Worm (Caenorhabditis elegans): ENCODE data around the gene ceeh-2.

ce11 chrV:10371951-10372350, 14.2 kb upstream of the ceeh-2 start, which contains the start of gene ugt-49:
- TF ChIP-seq nhr-28 (tag; optimal IDR thresholded peaks at IDR 0.05), result no peak
- no peak for TF ChIP-seq ztf-11 (tag; optimal IDR thresholded peaks at IDR 0.05)
- TF ChIP-seq snpc-4 (tag; optimal IDR thresholded peaks at IDR 0.05), result no peak
- no peak for TF ChIP-seq nhr-12 (tag; optimal IDR thresholded peaks at IDR 0.05)
- no peak for TF ChIP-seq elt-3 (tag; optimal IDR thresholded peaks at IDR 0.05)
- no peak for TF ChIP-seq bed-3 (GFP tag; optimal IDR thresholded peaks at IDR 0.05)
- TF ChIP-seq cnd-1 (tag; optimal IDR thresholded peaks at IDR 0.05), result no peak
- no peak for TF ChIP-seq nhr-76 (tag; optimal IDR thresholded peaks at IDR 0.05)
